Worm (Caenorhabditis elegans) whole organism, young adult: Measurements from ENCODE around the gene C14B9.3.

Source experiments
- B0019.2 ChIP-seq: fragments of 200-800 bp; sonication (Bioruptor generic); conservative IDR thresholded peaks from 2 replicates; pipeline ENCODE4 v1.3.6; 2022; ENCODE audit warnings: missing genetic modification reagents, missing genetic modification characterization, missing compliant biosample characterization
- B0035.1 ChIP-seq: sonication (generic microtip); optimal IDR thresholded peaks from 2 replicates; lab custom pipeline; 2016; ENCODE audit warnings: missing genetic modification characterization, mild to moderate bottlenecking, missing compliant biosample characterization, missing genotype, missing genetic modification reagents
- B0261.1 ChIP-seq: sonication (generic microtip); optimal IDR thresholded peaks from 2 replicates; lab custom pipeline; 2016; ENCODE audit warnings: mild to moderate bottlenecking, missing genetic modification characterization, moderate library complexity, missing compliant biosample characterization
- C06A6.2 ChIP-seq: fragments of 200-800 bp; sonication (Bioruptor generic); conservative IDR thresholded peaks from 2 replicates; pipeline ENCODE4 v1.3.6; 2022; ENCODE audit warnings: missing genetic modification characterization, missing compliant biosample characterization
- F10E7.11 ChIP-seq: sonication (generic microtip); optimal IDR thresholded peaks from 2 replicates; lab custom pipeline; 2017; ENCODE audit warnings: mild to moderate bottlenecking, missing genetic modification characterization, moderate library complexity, missing compliant biosample characterization
- F22D6.2 ChIP-seq: sonication (generic microtip); optimal IDR thresholded peaks from 2 replicates; lab custom pipeline; 2016; ENCODE audit warnings: mild to moderate bottlenecking, missing genetic modification characterization, missing compliant biosample characterization
- F23B12.7 ChIP-seq: sonication (generic microtip); optimal IDR thresholded peaks from 2 replicates; lab custom pipeline; 2017; ENCODE audit warnings: missing genetic modification characterization, mild to moderate bottlenecking, missing compliant biosample characterization, antibody characterized with exemption, moderate library complexity; ENCODE audit not compliant: insufficient read depth
- F49E8.2 ChIP-seq: sonication (generic microtip); optimal IDR thresholded peaks from 3 replicates; lab custom pipeline; 2017; ENCODE audit warnings: missing genetic modification characterization, mild to moderate bottlenecking, missing compliant biosample characterization, antibody characterized with exemption, moderate library complexity; ENCODE audit not compliant: insufficient read depth
- F52B5.7 ChIP-seq: sonication (generic microtip); optimal IDR thresholded peaks from 2 replicates; lab custom pipeline; 2016; ENCODE audit warnings: mild to moderate bottlenecking, missing genetic modification characterization, missing compliant biosample characterization
- F55B11.4 ChIP-seq: sonication (generic microtip); optimal IDR thresholded peaks from 2 replicates; lab custom pipeline; 2016; ENCODE audit warnings: missing compliant biosample characterization, missing genetic modification characterization, borderline replicate concordance; ENCODE audit not compliant: insufficient read depth
- T07F8.4 ChIP-seq: sonication (generic microtip); optimal IDR thresholded peaks from 2 replicates; lab custom pipeline; 2016; ENCODE audit warnings: mild to moderate bottlenecking, missing genetic modification characterization, moderate library complexity, missing compliant biosample characterization
- Y53F4B.3 ChIP-seq: fragments of 200-800 bp; sonication (Bioruptor generic); IDR thresholded peaks from 2 replicates; pipeline ENCODE4 v1.3.6; 2022; ENCODE audit warnings: missing genetic modification reagents, missing genetic modification characterization, missing compliant biosample characterization
- Y67H2A.10 ChIP-seq: fragments of 200-800 bp; sonication (Bioruptor generic); conservative IDR thresholded peaks from 2 replicates; pipeline ENCODE4 v1.3.6; 2022; ENCODE audit warnings: missing genetic modification reagents, missing genetic modification characterization, missing compliant biosample characterization
- aptf-3 ChIP-seq: fragments of 200-800 bp; sonication (Bioruptor generic); IDR thresholded peaks from 2 replicates; pipeline ENCODE4 v1.3.6; 2022; ENCODE audit warnings: missing genetic modification characterization, missing compliant biosample characterization
- athp-1 ChIP-seq: sonication (generic microtip); optimal IDR thresholded peaks from 2 replicates; lab custom pipeline; 2017; ENCODE audit warnings: mild to moderate bottlenecking, missing genetic modification characterization, missing compliant biosample characterization
- attf-6 ChIP-seq: fragments of 200-800 bp; sonication (Bioruptor generic); IDR thresholded peaks from 2 replicates; pipeline ENCODE4 v1.3.6; 2022; ENCODE audit warnings: missing genetic modification reagents, missing genetic modification characterization, missing compliant biosample characterization
- bed-2 ChIP-seq: fragments of 200-800 bp; sonication (Bioruptor generic); IDR thresholded peaks from 2 replicates; pipeline ENCODE4 v1.3.6; 2022; ENCODE audit warnings: missing genetic modification reagents, missing genetic modification characterization, missing compliant biosample characterization
- cebp-2 ChIP-seq: fragments of 200-800 bp; sonication (Bioruptor generic); IDR thresholded peaks from 2 replicates; pipeline ENCODE4 v1.3.6; 2022; ENCODE audit warnings: missing genetic modification characterization, missing compliant biosample characterization
- chd-7 ChIP-seq: sonication (generic microtip); optimal IDR thresholded peaks from 2 replicates; lab custom pipeline; 2016; ENCODE audit warnings: mild to moderate bottlenecking, missing genetic modification characterization, moderate library complexity, missing compliant biosample characterization
- die-1 ChIP-seq: sonication (generic microtip); optimal IDR thresholded peaks from 2 replicates; lab custom pipeline; 2016; ENCODE audit warnings: missing genotype, mild to moderate bottlenecking, missing genetic modification characterization, missing compliant biosample characterization
- dpl-1 ChIP-seq: fragments of 150-350 bp; optimal IDR thresholded peaks from 2 replicates; lab custom pipeline; 2014; ENCODE audit warnings: missing biosample characterization, missing genetic modification reagents, missing genetic modification characterization
- egl-18 ChIP-seq: fragments of 200-800 bp; sonication (Bioruptor generic); IDR thresholded peaks from 2 replicates; pipeline ENCODE4 v1.3.6; 2022; ENCODE audit warnings: missing genetic modification reagents, missing genetic modification characterization, missing compliant biosample characterization
- egl-44 ChIP-seq: fragments of 200-800 bp; sonication (Bioruptor generic); IDR thresholded peaks from 2 replicates; pipeline ENCODE4 v1.3.6; 2022; ENCODE audit warnings: missing genetic modification reagents, missing genetic modification characterization, missing compliant biosample characterization
- him-1 ChIP-seq: sonication (generic microtip); optimal IDR thresholded peaks from 2 replicates; lab custom pipeline; 2016; ENCODE audit warnings: missing genotype, missing genetic modification reagents, missing genetic modification characterization, missing compliant biosample characterization
- hmg-1.2 ChIP-seq: fragments of 200-800 bp; sonication (Bioruptor generic); IDR thresholded peaks from 2 replicates; pipeline ENCODE4 v1.3.6; 2022; ENCODE audit warnings: missing genetic modification reagents, missing genetic modification characterization, missing compliant biosample characterization
- lin-26 ChIP-seq: fragments of 200-800 bp; sonication (Bioruptor generic); IDR thresholded peaks from 2 replicates; pipeline ENCODE4 v1.3.6; 2022; ENCODE audit warnings: missing genetic modification reagents, missing genetic modification characterization, missing compliant biosample characterization
- lin-54 ChIP-seq: fragments of 200-800 bp; sonication (Bioruptor generic); optimal IDR thresholded peaks from 2 replicates; lab custom pipeline; 2018; ENCODE audit warnings: mild to moderate bottlenecking, missing genetic modification characterization, missing compliant biosample characterization
- lsl-1 ChIP-seq: fragments of 200-800 bp; sonication (Bioruptor generic); optimal IDR thresholded peaks from 2 replicates; lab custom pipeline; 2018; ENCODE audit warnings: mild to moderate bottlenecking, missing genetic modification characterization, moderate library complexity, missing compliant biosample characterization
- mcd-1 ChIP-seq: fragments of 200-800 bp; sonication (Bioruptor generic); IDR thresholded peaks from 2 replicates; pipeline ENCODE4 v1.3.6; 2022; ENCODE audit warnings: missing genetic modification reagents, missing genetic modification characterization, missing compliant biosample characterization
- mes-4 ChIP-seq: sonication (generic microtip); optimal IDR thresholded peaks from 2 replicates; lab custom pipeline; 2016; ENCODE audit warnings: missing genotype, missing genetic modification characterization, missing compliant biosample characterization
- mxl-1 ChIP-seq: sonication (generic microtip); optimal IDR thresholded peaks from 2 replicates; lab custom pipeline; 2016; ENCODE audit warnings: missing genetic modification characterization, missing compliant biosample characterization
- nfyb-1 ChIP-seq: fragments of 200-800 bp; sonication (Bioruptor generic); IDR thresholded peaks from 2 replicates; pipeline ENCODE4 v1.3.6; 2022; ENCODE audit warnings: missing genetic modification reagents, missing genetic modification characterization, missing compliant biosample characterization
- nhr-90 ChIP-seq: sonication (generic microtip); optimal IDR thresholded peaks from 2 replicates; lab custom pipeline; 2016; ENCODE audit warnings: missing genotype, mild to moderate bottlenecking, missing genetic modification characterization, missing compliant biosample characterization
- pha-4 ChIP-seq: fragments of 150-350 bp; sonication (generic microtip); optimal IDR thresholded peaks from 2 replicates; lab custom pipeline; 2014; ENCODE audit warnings: missing biosample characterization, missing genetic modification reagents, missing genetic modification characterization
- rpc-1 ChIP-seq, 2 experiments: fragments of 150-350 bp in 1 of 2; sonication (generic microtip) in 1 of 2; optimal IDR thresholded peaks; 2 replicates each; lab custom pipeline; 2014 to 2018; ENCODE audit warnings: missing biosample characterization in 1 of 2, missing genetic modification characterization in 1 of 2, missing genetic modification reagents in 1 of 2, missing genotype in 1 of 2
- snpc-1.1 ChIP-seq: sonication (generic microtip); optimal IDR thresholded peaks from 2 replicates; lab custom pipeline; 2017; ENCODE audit warnings: missing genetic modification characterization, mild to moderate bottlenecking, missing compliant biosample characterization, antibody characterized with exemption, moderate library complexity, missing genotype, missing genetic modification reagents; ENCODE audit not compliant: insufficient read depth
- snpc-3.4 ChIP-seq: sonication (generic microtip); optimal IDR thresholded peaks from 2 replicates; lab custom pipeline; 2017; ENCODE audit warnings: missing genetic modification characterization, mild to moderate bottlenecking, missing compliant biosample characterization, antibody characterized with exemption, moderate library complexity, missing genotype, missing genetic modification reagents
- snpc-4 ChIP-seq, 5 experiments: fragments of 150-350 bp in 1 of 5; sonication (generic microtip) in 4 of 5; optimal IDR thresholded peaks; 2 replicates each; lab custom pipeline; 2014 to 2018; ENCODE audit warnings: missing genetic modification characterization in 5 of 5, missing biosample characterization in 3 of 5, antibody characterized with exemption in 2 of 5, mild to moderate bottlenecking in 2 of 5, missing compliant biosample characterization in 2 of 5, missing genotype in 2 of 5, moderate library complexity in 2 of 5, missing genetic modification reagents in 1 of 5
- somi-1 ChIP-seq: fragments of 200-800 bp; sonication (Bioruptor generic); optimal IDR thresholded peaks from 2 replicates; lab custom pipeline; 2018; ENCODE audit warnings: mild to moderate bottlenecking, missing genetic modification characterization, missing compliant biosample characterization
- sptf-2 ChIP-seq: fragments of 200-800 bp; sonication (Bioruptor generic); optimal IDR thresholded peaks from 2 replicates; lab custom pipeline; 2018; ENCODE audit warnings: mild to moderate bottlenecking, missing genetic modification characterization, missing compliant biosample characterization
- tbp1 ChIP-seq: fragments of 200-800 bp; sonication (Bioruptor generic); optimal IDR thresholded peaks from 2 replicates; lab custom pipeline; 2018; ENCODE audit warnings: mild to moderate bottlenecking, missing genetic modification characterization, missing compliant biosample characterization
- unc-130 ChIP-seq: sonication (generic microtip); optimal IDR thresholded peaks from 2 replicates; lab custom pipeline; 2016; ENCODE audit warnings: missing genetic modification reagents, missing genetic modification characterization, missing compliant biosample characterization
- ztf-26 ChIP-seq: sonication (generic microtip); optimal IDR thresholded peaks from 2 replicates; lab custom pipeline; 2017; ENCODE audit warnings: missing genetic modification characterization, missing compliant biosample characterization

The C14B9.3 gene

DNA sequence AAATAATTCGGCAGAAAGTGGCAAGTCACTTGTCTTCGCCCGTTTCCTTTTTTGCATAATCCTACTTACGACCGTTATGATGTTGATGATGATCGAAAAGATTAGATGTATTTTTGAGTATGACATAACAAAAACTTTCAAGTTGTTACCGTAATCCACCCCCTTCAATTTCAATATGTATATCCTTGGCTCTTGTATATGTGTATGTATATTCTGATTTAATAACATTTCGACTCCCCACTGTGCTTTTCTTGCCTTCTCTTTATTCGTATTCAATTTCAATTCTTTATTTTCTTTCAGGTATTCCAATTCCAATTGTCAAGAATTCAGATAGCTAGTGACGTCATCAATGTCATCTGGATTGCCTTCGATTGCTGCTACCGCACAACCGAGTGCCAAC is 41.6 kb upstream of the C14B9.3 start, which contains the start of gene pros-1:
Gene pros-1, plus strand, starts transcription at position 301 of the 400 bp plus-strand sequence.
- TF ChIP-seq B0035.1 (tag; lab: Kevin White, UChicago) (no peak), egl-44 (GFP tag; lab: Robert Waterston, UW) (no peak), Y67H2A.10 (GFP tag; lab: Robert Waterston, UW) (no peak), somi-1 (GFP tag; lab: Kevin White, UChicago) (no peak), F10E7.11 (tag; lab: Kevin White, UChicago) (no peak), unc-130 (GFP tag; lab: Kevin White, UChicago) (no peak)

ce11 chrIII:8067798-8068197 is 40.8 kb upstream of the C14B9.3 start:
- TF ChIP-seq chd-7 (no peak), mes-4 (tag; lab: Kevin White, UChicago) (no peak), Y53F4B.3 (GFP tag; lab: Robert Waterston, UW) (no peak), F22D6.2 (no peak)

DNA sequence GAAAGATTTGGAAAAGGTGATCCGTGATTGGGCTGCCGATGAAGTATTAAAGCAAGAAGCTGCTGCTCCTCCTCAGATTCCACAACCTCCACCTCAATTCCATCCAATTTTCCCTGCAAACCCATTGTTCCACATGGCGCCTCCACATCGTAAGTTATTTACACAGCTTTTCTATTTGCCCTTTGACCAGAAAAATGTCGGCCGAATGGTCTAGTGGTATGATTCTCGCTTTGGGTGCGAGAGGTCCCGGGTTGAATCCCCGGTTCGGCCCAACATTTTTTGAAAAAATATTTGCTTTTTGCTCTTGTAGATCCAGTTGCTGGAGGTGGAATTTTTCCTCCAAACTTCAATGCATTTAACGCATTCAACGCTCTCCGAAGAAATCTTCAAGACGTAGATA is 39.4 kb upstream of the C14B9.3 start:
- TF ChIP-seq B0019.2 (GFP tag; lab: Robert Waterston, UW) (0 out of 2 replicates have a peak, but pooled peaks have one; percentile 14), mxl-1 (no peak), mcd-1 (GFP tag; lab: Robert Waterston, UW) (no peak), F49E8.2 (tag; lab: Kevin White, UChicago) (peak; percentile 7), die-1 (tag; lab: Kevin White, UChicago) (peak; percentile 65), tbp1 (GFP tag; lab: Kevin White, UChicago) (peak; percentile 92), hmg-1.2 (GFP tag; lab: Robert Waterston, UW) (peak; percentile 39; the same call in 1 of the 2 replicates), F23B12.7 (tag; lab: Kevin White, UChicago) (peak; percentile 58), him-1 (tag; lab: Kevin White, UChicago) (peak; percentile 58), rpc-1 (optimal IDR thresholded peaks at IDR 0.05; lab: Kevin White, UChicago) (peak; percentile 66), rpc-1 (tag; optimal IDR thresholded peaks at IDR 0.05; lab: Kevin White, UChicago) (peak; percentile 74), F52B5.7 (tag; lab: Kevin White, UChicago) (no peak), snpc-1.1 (tag; lab: Kevin White, UChicago) (peak; percentile 89), B0261.1 (tag; lab: Kevin White, UChicago) (peak; percentile 72), ztf-26 (tag; lab: Kevin White, UChicago) (no peak), F10E7.11 (tag; lab: Kevin White, UChicago) (no peak), snpc-4 (GFP tag; optimal IDR thresholded peaks at IDR 0.05; lab: Kevin White, UChicago) (peak; percentile 56), snpc-4 (tag; optimal IDR thresholded peaks at IDR 0.05; lab: Kevin White, UChicago) (peak in 3 of 4 experiments; percentile 86 to 88 (median 87)), F55B11.4 (tag; lab: Kevin White, UChicago) (no peak), egl-44 (GFP tag; lab: Robert Waterston, UW) (0 out of 2 replicates have a peak, but pooled peaks have one; percentile 11), T07F8.4 (tag; lab: Kevin White, UChicago) (no peak), nfyb-1 (GFP tag; lab: Robert Waterston, UW) (0 out of 2 replicates have a peak, but pooled peaks have one; percentile 70), snpc-3.4 (peak; percentile 76), C06A6.2 (GFP tag; lab: Robert Waterston, UW) (no peak), dpl-1 (no peak), lin-26 (GFP tag; lab: Robert Waterston, UW) (peak; percentile 76)

DNA sequence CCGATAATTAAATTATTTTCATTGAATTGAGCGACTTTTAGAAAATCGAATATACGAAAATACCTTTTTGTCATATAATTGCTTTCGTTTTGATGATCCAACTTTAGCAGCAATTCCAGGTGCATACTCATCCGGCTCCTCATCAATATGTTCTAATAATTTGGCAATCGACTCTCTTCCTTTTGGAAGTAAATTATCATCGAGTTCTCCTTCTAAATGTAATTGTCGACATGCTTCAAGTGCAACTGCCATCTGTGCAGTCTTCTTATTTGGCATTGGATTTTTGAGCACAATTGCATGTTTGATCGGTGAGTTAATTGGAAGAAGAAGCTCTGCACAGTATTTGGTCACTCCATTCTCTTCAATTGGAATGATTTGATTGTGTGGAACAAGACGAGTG is 31.4 kb upstream of the C14B9.3 start:
- TF ChIP-seq aptf-3 (no peak), C06A6.2 (GFP tag; lab: Robert Waterston, UW) (no peak), attf-6 (GFP tag; lab: Robert Waterston, UW) (no peak), lin-54 (no peak), egl-18 (GFP tag; lab: Robert Waterston, UW) (no peak), pha-4 (tag; lab: Kevin White, UChicago) (no peak), athp-1 (no peak), nhr-90 (no peak), bed-2 (GFP tag; lab: Robert Waterston, UW) (no peak), sptf-2 (GFP tag; lab: Kevin White, UChicago) (no peak), cebp-2 (GFP tag; lab: Robert Waterston, UW) (no peak), lsl-1 (GFP tag; lab: Kevin White, UChicago) (no peak)
